Worm (Caenorhabditis elegans): ENCODE data around the gene gbh-2.

DNA sequence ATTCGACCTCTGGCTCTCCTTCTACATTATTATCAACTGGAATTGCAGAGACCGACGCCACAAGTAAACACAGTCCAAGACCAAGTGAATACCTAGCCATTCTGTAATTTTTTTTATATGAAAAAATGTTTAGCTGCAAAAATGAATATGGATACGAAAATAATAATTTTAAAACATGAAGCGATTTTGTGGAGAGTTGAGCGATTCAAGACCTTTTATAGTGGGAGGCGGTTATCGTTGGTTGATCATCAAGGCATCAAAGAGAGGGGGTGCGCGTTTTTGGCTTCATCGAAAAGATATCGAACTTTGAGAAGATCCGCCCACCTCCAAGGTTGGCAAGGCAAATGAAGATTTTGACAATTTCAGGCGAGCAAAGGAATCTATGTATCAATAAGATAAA, 38.9 kb upstream of the gbh-2 start, which contains the start of gene cut-3:
- TF ChIP-seq cog-1 (tag; optimal IDR thresholded peaks at IDR 0.05) (no peak), ref-1 (GFP tag; conservative IDR thresholded peaks at IDR 0.05) (no peak), med-1 (GFP tag; optimal IDR thresholded peaks at IDR 0.05; ENCODE audit: insufficient read depth) (no peak), ztf-29 (GFP tag; IDR thresholded peaks at IDR 0.05) (no peak), flt-1 (GFP tag; IDR thresholded peaks at IDR 0.05) (no peak)

Measured in whole organism, midembryonic.